Fruit fly (Drosophila melanogaster) whole organism, embryonic: Measurements from ENCODE around the gene CecA1.

ENCODE experiments used
- Adf1 ChIP-seq: fragments of 200-800 bp; sonication (Bioruptor generic); IDR thresholded peaks from 2 replicates; pipeline ENCODE4 v1.3.6; 2022; ENCODE audit warnings: missing biosample characterization, missing genetic modification characterization
- Antp ChIP-seq: fragments of 200-800 bp; sonication (Bioruptor generic); optimal IDR thresholded peaks from 3 replicates; lab custom pipeline; 2016; ENCODE audit warnings: missing biosample characterization, missing genetic modification characterization
- Atf3 ChIP-seq: fragments of 200-800 bp; sonication (Bioruptor generic); optimal IDR thresholded peaks from 3 replicates; lab custom pipeline; 2016; ENCODE audit warnings: missing biosample characterization, missing genetic modification characterization
- BEAF-32 ChIP-seq: fragments of 200-800 bp; sonication (Bioruptor generic); optimal IDR thresholded peaks from 3 replicates; lab custom pipeline; 2017; ENCODE audit warnings: missing biosample characterization, missing genetic modification characterization, mild to moderate bottlenecking, moderate library complexity, missing genetic modification reagents
- CG10209 ChIP-seq: fragments of 200-800 bp; sonication (Bioruptor generic); optimal IDR thresholded peaks from 3 replicates; lab custom pipeline; 2017; ENCODE audit warnings: missing biosample characterization, mild to moderate bottlenecking, missing genetic modification characterization, missing genetic modification reagents
- CG11085 ChIP-seq: fragments of 200-800 bp; sonication (Bioruptor generic); IDR thresholded peaks from 2 replicates; pipeline ENCODE4 v1.3.6; 2022; ENCODE audit warnings: missing biosample characterization, missing genetic modification characterization
- CG12659 ChIP-seq: fragments of 200-800 bp; sonication (Bioruptor generic); optimal IDR thresholded peaks from 3 replicates; lab custom pipeline; 2017; ENCODE audit warnings: mild to moderate bottlenecking, missing biosample characterization, missing genetic modification reagents, missing genetic modification characterization
- CG14667 ChIP-seq: fragments of 200-800 bp; sonication (Bioruptor generic); IDR thresholded peaks from 2 replicates; pipeline ENCODE4 v1.3.6; 2022; ENCODE audit warnings: missing biosample characterization, missing genetic modification characterization
- CG16779 ChIP-seq: fragments of 200-800 bp; sonication (Bioruptor generic); IDR thresholded peaks from 2 replicates; pipeline ENCODE4 v1.3.6; 2022; ENCODE audit warnings: missing biosample characterization, missing genetic modification characterization
- CG17802 ChIP-seq: fragments of 200-800 bp; sonication (Bioruptor generic); optimal IDR thresholded peaks from 2 replicates; lab custom pipeline; 2018; ENCODE audit warnings: missing biosample characterization, mild to moderate bottlenecking, missing genetic modification characterization, moderate library complexity
- CG17829 ChIP-seq: fragments of 200-800 bp; optimal IDR thresholded peaks from 2 replicates; lab custom pipeline; 2019; ENCODE audit warnings: missing biosample characterization, mild to moderate bottlenecking, missing genetic modification characterization, moderate library complexity
- CG1792 ChIP-seq: fragments of 200-800 bp; sonication (Bioruptor generic); optimal IDR thresholded peaks from 2 replicates; lab custom pipeline; 2016; ENCODE audit warnings: missing biosample characterization, missing genetic modification characterization
- CG2116 ChIP-seq: fragments of 200-800 bp; sonication (Bioruptor generic); optimal IDR thresholded peaks from 3 replicates; lab custom pipeline; 2018; ENCODE audit warnings: missing biosample characterization, mild to moderate bottlenecking, missing genetic modification characterization
- CG30020 ChIP-seq: fragments of 200-800 bp; optimal IDR thresholded peaks from 2 replicates; lab custom pipeline; 2019; ENCODE audit warnings: missing biosample characterization, mild to moderate bottlenecking, missing genetic modification characterization, moderate library complexity
- CG42726 ChIP-seq: fragments of 200-800 bp; sonication (Bioruptor generic); IDR thresholded peaks from 2 replicates; pipeline ENCODE4 v1.3.6; 2022; ENCODE audit warnings: missing biosample characterization, missing genetic modification characterization; ENCODE audit not compliant: partially characterized antibody
- CG5953 ChIP-seq: fragments of 200-800 bp; sonication (Bioruptor generic); IDR thresholded peaks from 2 replicates; pipeline ENCODE4 v1.3.6; 2022; ENCODE audit warnings: missing biosample characterization, missing genetic modification characterization
- CG6254 ChIP-seq: fragments of 200-800 bp; sonication (Bioruptor generic); optimal IDR thresholded peaks from 3 replicates; lab custom pipeline; 2017; ENCODE audit warnings: mild to moderate bottlenecking, missing biosample characterization, missing genetic modification reagents, missing genetic modification characterization
- CG9817 ChIP-seq: fragments of 200-800 bp; sonication (Bioruptor generic); optimal IDR thresholded peaks from 2 replicates; lab custom pipeline; 2018; ENCODE audit warnings: missing biosample characterization, mild to moderate bottlenecking, missing genetic modification characterization, moderate library complexity
- D ChIP-seq, 2 experiments: fragments of 200-800 bp in 1 of 2; fragments of >200 bp in 1 of 2; sonication (Bioruptor generic) in 1 of 2; optimal IDR thresholded peaks; 2 replicates in 1 of 2; 3 replicates in 1 of 2; lab custom pipeline; 2017; ENCODE audit warnings: mild to moderate bottlenecking in 1 of 2, missing biosample characterization in 1 of 2, missing genetic modification characterization in 1 of 2, missing genetic modification reagents in 1 of 2
- D19B ChIP-seq: fragments of 200-800 bp; sonication (Bioruptor generic); optimal IDR thresholded peaks from 2 replicates; lab custom pipeline; 2017; ENCODE audit warnings: missing biosample characterization, mild to moderate bottlenecking, missing genetic modification characterization
- HLH54F ChIP-seq: fragments of 200-800 bp; sonication (Bioruptor generic); optimal IDR thresholded peaks from 3 replicates; lab custom pipeline; 2016; ENCODE audit warnings: missing biosample characterization, missing genetic modification characterization
- Hr3 ChIP-seq: fragments of 200-800 bp; sonication (Bioruptor generic); optimal IDR thresholded peaks from 3 replicates; lab custom pipeline; 2016; ENCODE audit warnings: missing biosample characterization, missing genetic modification characterization
- Oaz ChIP-seq: fragments of 200-800 bp; sonication (Bioruptor generic); IDR thresholded peaks from 2 replicates; pipeline ENCODE4 v1.3.6; 2022; ENCODE audit warnings: missing biosample characterization, missing genetic modification characterization
- Poxn ChIP-seq: fragments of 200-800 bp; sonication (Bioruptor generic); IDR thresholded peaks from 2 replicates; pipeline ENCODE4 v1.3.6; 2022; ENCODE audit warnings: missing biosample characterization, missing genetic modification characterization
- ab ChIP-seq: fragments of 200-800 bp; sonication (Bioruptor generic); optimal IDR thresholded peaks from 2 replicates; lab custom pipeline; 2016; ENCODE audit warnings: missing biosample characterization, missing genetic modification characterization
- br ChIP-seq: fragments of >200 bp; optimal IDR thresholded peaks from 2 replicates; lab custom pipeline; 2017
- chif ChIP-seq, 2 experiments: fragments of 200-800 bp; sonication (Bioruptor generic); optimal IDR thresholded peaks; 3 replicates each; lab custom pipeline; 2016; ENCODE audit warnings: missing biosample characterization in 2 of 2, missing genetic modification characterization in 2 of 2
- chm ChIP-seq: fragments of 200-800 bp; sonication (Bioruptor generic); IDR thresholded peaks from 2 replicates; pipeline ENCODE4 v1.3.6; 2022; ENCODE audit warnings: missing biosample characterization, missing genetic modification characterization
- danr ChIP-seq: fragments of 200-800 bp; sonication (Bioruptor generic); IDR thresholded peaks from 2 replicates; pipeline ENCODE4 v1.3.6; 2022; ENCODE audit warnings: missing biosample characterization, missing genetic modification characterization
- eyg ChIP-seq: fragments of 200-800 bp; sonication (Bioruptor generic); optimal IDR thresholded peaks from 3 replicates; lab custom pipeline; 2016; ENCODE audit warnings: missing biosample characterization, missing genetic modification characterization
- fd96Cb ChIP-seq: fragments of 200-800 bp; sonication (Bioruptor generic); optimal IDR thresholded peaks from 2 replicates; lab custom pipeline; 2018; ENCODE audit warnings: missing biosample characterization, mild to moderate bottlenecking, missing genetic modification characterization, moderate library complexity
- fru ChIP-seq: fragments of >200 bp; optimal IDR thresholded peaks from 2 replicates; lab custom pipeline; 2017
- gcm ChIP-seq: fragments of 200-800 bp; sonication (Bioruptor generic); optimal IDR thresholded peaks from 2 replicates; lab custom pipeline; 2019; ENCODE audit warnings: missing biosample characterization, mild to moderate bottlenecking, missing genetic modification characterization, moderate library complexity
- gt ChIP-seq: fragments of 200-800 bp; sonication (Bioruptor generic); IDR thresholded peaks from 2 replicates; pipeline ENCODE4 v1.3.6; 2022; ENCODE audit warnings: missing biosample characterization, missing genetic modification characterization
- hb ChIP-seq: fragments of 200-800 bp; sonication (Bioruptor generic); IDR thresholded peaks from 3 replicates; pipeline ENCODE4 v1.3.6; 2022; ENCODE audit warnings: missing biosample characterization, missing genetic modification characterization; ENCODE audit not compliant: partially characterized antibody
- ind ChIP-seq: fragments of 200-800 bp; sonication (Bioruptor generic); optimal IDR thresholded peaks from 3 replicates; lab custom pipeline; 2016; ENCODE audit warnings: missing biosample characterization, missing genetic modification characterization
- insv ChIP-seq, 2 experiments: fragments of 200-800 bp; sonication (Bioruptor generic); optimal IDR thresholded peaks; 3 replicates each; lab custom pipeline; 2016 to 2018; ENCODE audit warnings: missing biosample characterization in 2 of 2, missing genetic modification characterization in 2 of 2
- inv ChIP-seq: fragments of 200-800 bp; sonication (Bioruptor generic); IDR thresholded peaks from 2 replicates; pipeline ENCODE4 v1.3.6; 2022; ENCODE audit warnings: missing biosample characterization, missing genetic modification characterization; ENCODE audit not compliant: partially characterized antibody
- ken ChIP-seq: fragments of 200-800 bp; sonication (Bioruptor generic); IDR thresholded peaks from 3 replicates; pipeline ENCODE4 v1.3.6; 2022; ENCODE audit warnings: missing biosample characterization, missing genetic modification characterization
- knrl ChIP-seq: fragments of 200-800 bp; sonication (Bioruptor generic); IDR thresholded peaks from 3 replicates; pipeline ENCODE4 v1.3.6; 2022; ENCODE audit warnings: missing biosample characterization, missing genetic modification characterization; ENCODE audit not compliant: partially characterized antibody
- nerfin-1 ChIP-seq: fragments of 200-800 bp; sonication (Bioruptor generic); optimal IDR thresholded peaks from 3 replicates; lab custom pipeline; 2019; ENCODE audit warnings: missing biosample characterization, mild to moderate bottlenecking, missing genetic modification characterization, moderate library complexity
- prd ChIP-seq, 3 experiments: fragments of >200 bp in 2 of 3; fragments of 200-800 bp in 1 of 3; sonication (Bioruptor generic) in 1 of 3; optimal IDR thresholded peaks in 2 of 3; IDR thresholded peaks in 1 of 3; 2 replicates in 2 of 3; 3 replicates in 1 of 3; pipeline versions ENCODE4 v1.3.6 to Lab custom; 2017 to 2022; ENCODE audit warnings: missing biosample characterization in 1 of 3, missing genetic modification characterization in 1 of 3
- pum ChIP-seq: fragments of 200-800 bp; sonication (Bioruptor generic); optimal IDR thresholded peaks from 2 replicates; lab custom pipeline; 2016; ENCODE audit warnings: missing biosample characterization, missing genetic modification characterization
- scrt ChIP-seq: fragments of 200-800 bp; sonication (Bioruptor generic); optimal IDR thresholded peaks from 2 replicates; lab custom pipeline; 2018; ENCODE audit warnings: missing biosample characterization, mild to moderate bottlenecking, missing genetic modification characterization, moderate library complexity
- sr ChIP-seq: fragments of 200-800 bp; sonication (Bioruptor generic); IDR thresholded peaks from 3 replicates; pipeline ENCODE4 v1.3.6; 2022; ENCODE audit warnings: missing biosample characterization, missing genetic modification characterization
- tll ChIP-seq, 2 experiments: fragments of 200-800 bp in 1 of 2; fragments of >200 bp in 1 of 2; sonication (Bioruptor generic) in 1 of 2; optimal IDR thresholded peaks; 2 replicates each; lab custom pipeline; 2017 to 2019; ENCODE audit warnings: missing biosample characterization in 2 of 2, missing genetic modification characterization in 2 of 2, mild to moderate bottlenecking in 1 of 2, moderate library complexity in 1 of 2
- usp ChIP-seq: fragments of >200 bp; optimal IDR thresholded peaks from 2 replicates; lab custom pipeline; 2017; ENCODE audit warnings: missing biosample characterization, missing genetic modification characterization

Gene CecA1

dm6 chr3R:30203104-30203986, 7.3 kb upstream of the CecA1 start (continued):
- peak; percentile 93 for TF ChIP-seq D19B (GFP tag; lab: Kevin White, UChicago)
- TF ChIP-seq CG6254 (GFP tag; lab: Kevin White, UChicago), result peak; percentile 95
- TF ChIP-seq fd96Cb (tag; lab: Kevin White, UChicago), result peak; percentile 97
- TF ChIP-seq D (optimal IDR thresholded peaks at IDR 0.05; lab: Kevin White, UChicago), result no peak
- peak; percentile 97 for TF ChIP-seq D (GFP tag; optimal IDR thresholded peaks at IDR 0.05; lab: Kevin White, UChicago)
- TF ChIP-seq CG10209 (GFP tag; lab: Kevin White, UChicago), result peak; percentile 94
- peak; percentile 94 for TF ChIP-seq Oaz (GFP tag; lab: Robert Waterston, UW)
- TF ChIP-seq inv, result no peak
- TF ChIP-seq scrt (GFP tag; lab: Kevin White, UChicago), result peak; percentile 97
- TF ChIP-seq Hr3, result peak; percentile 92
- TF ChIP-seq CG30020, result peak; percentile 76
- TF ChIP-seq gcm (GFP tag; lab: Kevin White, UChicago), result peak; percentile 81
- TF ChIP-seq Poxn, result peak; percentile 74; the same call in 1 of the 2 replicates
- peak; percentile 95 for TF ChIP-seq CG5953 (GFP tag; lab: Robert Waterston, UW)
- peak; percentile 97 for TF ChIP-seq eyg (GFP tag; lab: Kevin White, UChicago)
- TF ChIP-seq tll (GFP tag; optimal IDR thresholded peaks at IDR 0.05; lab: Kevin White, UChicago), result peak in 1 of 2 experiments; percentile 59
- TF ChIP-seq CG17802 (tag; lab: Kevin White, UChicago), result peak; percentile 87
- peak; percentile 99 for TF ChIP-seq Antp
- peak; percentile 99 for TF ChIP-seq ind
- TF ChIP-seq CG12659 (GFP tag; lab: Kevin White, UChicago), result peak; percentile 90
- TF ChIP-seq chm (GFP tag; lab: Robert Waterston, UW), result peak; percentile 52; the same call in 1 of the 2 replicates
- peak; percentile 90 for TF ChIP-seq CG9817 (tag; lab: Kevin White, UChicago)
- TF ChIP-seq ab (GFP tag; lab: Kevin White, UChicago), result peak; percentile 81
- TF ChIP-seq BEAF-32, result peak; percentile 28
- TF ChIP-seq sr (GFP tag; lab: Robert Waterston, UW), result peak; percentile 44; the same call in 2 of the 3 replicates
- peak; percentile 78 for TF ChIP-seq gt (GFP tag; lab: Robert Waterston, UW)
- peak; percentile 85 for TF ChIP-seq Atf3 (GFP tag; lab: Kevin White, UChicago)
- no peak for TF ChIP-seq knrl
- TF ChIP-seq br (lab: Kevin White, UChicago), result no peak
- peak; percentile 94 for TF ChIP-seq HLH54F (GFP tag; lab: Kevin White, UChicago)
- TF ChIP-seq insv (GFP tag; optimal IDR thresholded peaks at IDR 0.05; lab: Kevin White, UChicago), result peak in 1 of 2 experiments; percentile 8
- TF ChIP-seq CG17829 (tag; lab: Kevin White, UChicago), result peak; percentile 91
- peak; percentile 90 for TF ChIP-seq nerfin-1 (tag; lab: Kevin White, UChicago)
- TF ChIP-seq CG1792 (GFP tag; lab: Kevin White, UChicago), result peak; percentile 98
- no peak for TF ChIP-seq hb (GFP tag; lab: Robert Waterston, UW)
- no peak for TF ChIP-seq usp (GFP tag; lab: Kevin White, UChicago)
- peak; percentile 88 for TF ChIP-seq danr (GFP tag; lab: Robert Waterston, UW)
- peak; percentile 86 for TF ChIP-seq CG14667 (GFP tag; lab: Robert Waterston, UW)
- TF ChIP-seq ken (GFP tag; lab: Robert Waterston, UW), result peak; percentile 91
- TF ChIP-seq CG2116, result peak; percentile 62
- no peak for TF ChIP-seq prd (optimal IDR thresholded peaks at IDR 0.05; lab: Kevin White, UChicago)
- peak; percentile 95 for TF ChIP-seq prd (GFP tag; IDR thresholded peaks at IDR 0.05; lab: Robert Waterston, UW)
- TF ChIP-seq chif (GFP tag; optimal IDR thresholded peaks at IDR 0.05; lab: Kevin White, UChicago), result peak; percentile 93 to 98
- peak; percentile 98 for TF ChIP-seq pum (GFP tag; lab: Kevin White, UChicago)
- peak; percentile 86 for TF ChIP-seq CG11085
- no peak for TF ChIP-seq fru
- no peak for TF ChIP-seq CG42726 (GFP tag; lab: Robert Waterston, UW)
- peak; percentile 90 for TF ChIP-seq CG16779 (GFP tag; lab: Robert Waterston, UW)
- peak; percentile 99 for TF ChIP-seq Adf1
